Fruit fly (Drosophila melanogaster): ENCODE data around the gene Nemp.

Gene Nemp

DNA sequence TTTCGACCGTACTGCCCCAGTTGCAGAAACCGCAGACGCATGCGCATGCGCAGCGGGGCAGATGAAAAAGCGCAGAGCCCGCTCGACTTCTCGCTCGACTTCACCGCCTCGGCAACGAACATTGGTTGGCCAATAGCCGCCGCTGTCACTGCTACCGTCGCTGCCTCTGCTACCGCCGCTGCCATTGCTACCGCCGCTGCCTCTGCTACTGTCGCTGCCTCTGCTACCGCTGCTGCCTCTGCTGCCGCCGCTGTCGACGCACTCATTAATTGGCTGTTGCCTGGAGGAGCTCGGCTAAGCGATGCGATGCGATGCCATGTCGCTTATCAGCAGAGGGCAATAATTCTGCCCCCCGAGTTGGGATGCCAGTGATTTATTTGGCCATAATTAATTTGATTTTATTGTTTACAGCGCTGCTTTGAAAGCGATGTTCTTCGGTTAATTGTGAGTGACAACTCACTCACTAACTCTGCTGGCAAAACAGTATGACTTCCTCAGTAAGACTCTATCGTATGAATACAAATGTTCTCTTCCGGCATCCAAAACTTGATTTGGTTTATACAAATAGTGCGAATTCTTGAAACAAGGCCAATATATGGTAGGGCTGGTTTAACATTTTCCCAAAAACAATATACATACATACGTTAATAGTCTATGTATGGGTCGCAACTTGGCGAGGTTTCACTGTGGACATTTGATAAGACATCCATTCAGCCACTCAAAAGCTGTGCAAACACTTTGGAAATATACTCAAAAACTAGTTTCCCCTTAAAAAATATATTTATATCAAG lies 16.1 kb upstream of the Nemp start (continued):
- no peak for TF ChIP-seq CG17912 (GFP tag; optimal IDR thresholded peaks at IDR 0.05)
- no peak for TF ChIP-seq CG31365 (tag; optimal IDR thresholded peaks at IDR 0.05)
- TF ChIP-seq ind (GFP tag; optimal IDR thresholded peaks at IDR 0.05): no peak
- no peak for TF ChIP-seq trh (GFP tag; optimal IDR thresholded peaks at IDR 0.05)
- TF ChIP-seq pzg (GFP tag; optimal IDR thresholded peaks at IDR 0.05): no peak
- TF ChIP-seq Stat92E (GFP tag; optimal IDR thresholded peaks at IDR 0.05): no peak
- no peak for TF ChIP-seq trem (tag; optimal IDR thresholded peaks at IDR 0.05)
- TF ChIP-seq CG3281 (GFP tag; optimal IDR thresholded peaks at IDR 0.05): peak; percentile 45
- TF ChIP-seq cato (GFP tag; optimal IDR thresholded peaks at IDR 0.05; ENCODE audit: borderline replicate concordance): no peak
- TF ChIP-seq Ets97D (GFP tag; optimal IDR thresholded peaks at IDR 0.05): no peak
- no peak for TF ChIP-seq CG15514 (GFP tag; optimal IDR thresholded peaks at IDR 0.05)
- no peak for TF ChIP-seq CG9437 (GFP tag; optimal IDR thresholded peaks at IDR 0.05)
- no peak for TF ChIP-seq sr (GFP tag; IDR thresholded peaks at IDR 0.05)
- peak; percentile 97 for TF ChIP-seq Adf1 (GFP tag; IDR thresholded peaks at IDR 0.05)
- no peak for TF ChIP-seq dmrt11E (tag; optimal IDR thresholded peaks at IDR 0.05)
- no peak for TF ChIP-seq amos (GFP tag; IDR thresholded peaks at IDR 0.05; ENCODE audit: partially characterized antibody)
- TF ChIP-seq CG8765 (GFP tag; IDR thresholded peaks at IDR 0.05): no peak
- no peak for TF ChIP-seq CG7357 (GFP tag; IDR thresholded peaks at IDR 0.05)
- TF ChIP-seq Xbp1 (GFP tag; optimal IDR thresholded peaks at IDR 0.05): peak; percentile 42
- TF ChIP-seq CG17328 (GFP tag; IDR thresholded peaks at IDR 0.05): no peak
- TF ChIP-seq CG7271 (tag; optimal IDR thresholded peaks at IDR 0.05): no peak
- no peak for TF ChIP-seq CG11085 (GFP tag; IDR thresholded peaks at IDR 0.05)
- TF ChIP-seq CG11560 (tag; IDR thresholded peaks at IDR 0.05): no peak
- no peak for TF ChIP-seq her (GFP tag; optimal IDR thresholded peaks at IDR 0.05)
- peak; percentile 72 for TF ChIP-seq CG2120 (GFP tag; optimal IDR thresholded peaks at IDR 0.05)
- no peak for TF ChIP-seq ato (GFP tag; IDR thresholded peaks at IDR 0.05; ENCODE audit: partially characterized antibody)
- TF ChIP-seq Sox102F (GFP tag; optimal IDR thresholded peaks at IDR 0.05): peak; percentile 47
- no peak for TF ChIP-seq chif (GFP tag; optimal IDR thresholded peaks at IDR 0.05)
- TF ChIP-seq CG17359 (tag; optimal IDR thresholded peaks at IDR 0.05): no peak
- TF ChIP-seq CG12942 (GFP tag; optimal IDR thresholded peaks at IDR 0.05): no peak
- TF ChIP-seq Lpt (GFP tag; optimal IDR thresholded peaks at IDR 0.05): no peak
- no peak for TF ChIP-seq Rx (GFP tag; IDR thresholded peaks at IDR 0.05)
- TF ChIP-seq CG13894 (tag; optimal IDR thresholded peaks at IDR 0.05): no peak
- TF ChIP-seq CG18764 (GFP tag; optimal IDR thresholded peaks at IDR 0.05): no peak
- no peak for TF ChIP-seq NFAT (GFP tag; IDR thresholded peaks at IDR 0.05)
- no peak for TF ChIP-seq CG31388 (GFP tag; optimal IDR thresholded peaks at IDR 0.05)
- no peak for TF ChIP-seq rib (GFP tag; IDR thresholded peaks at IDR 0.05)
- TF ChIP-seq CG16815 (GFP tag; optimal IDR thresholded peaks at IDR 0.05): no peak
- TF ChIP-seq CrebB (tag; optimal IDR thresholded peaks at IDR 0.05): peak; percentile 15
- TF ChIP-seq CG12769 (tag; optimal IDR thresholded peaks at IDR 0.05): peak; percentile 65
- peak; percentile 4 for TF ChIP-seq CG18262 (tag; optimal IDR thresholded peaks at IDR 0.05)
- TF ChIP-seq shn (GFP tag; optimal IDR thresholded peaks at IDR 0.05): peak; percentile 3
- TF ChIP-seq exex (tag; optimal IDR thresholded peaks at IDR 0.05): no peak
- TF ChIP-seq ro (GFP tag; IDR thresholded peaks at IDR 0.05): no peak
- TF ChIP-seq CG12155 (GFP tag; optimal IDR thresholded peaks at IDR 0.05): no peak
- TF ChIP-seq CG4820 (GFP tag; optimal IDR thresholded peaks at IDR 0.05): no peak
- no peak for TF ChIP-seq prd (optimal IDR thresholded peaks at IDR 0.05)
- TF ChIP-seq prd (GFP tag; IDR thresholded peaks at IDR 0.05): 0 out of 3 replicates have a peak, but pooled peaks have one; percentile 16
- no peak for TF ChIP-seq CG10543 (GFP tag; optimal IDR thresholded peaks at IDR 0.05)
- no peak for TF ChIP-seq Hey (tag; optimal IDR thresholded peaks at IDR 0.05)

All from whole organism, embryonic.